Worm (Caenorhabditis elegans) whole organism, early embryonic: ENCODE data around the gene Y48A5A.1.

ENCODE experiments used
- B0310.2 ChIP-seq: sonication (generic microtip); optimal IDR thresholded peaks from 2 replicates; lab custom pipeline; 2016; ENCODE audit warnings: mild to moderate bottlenecking, missing genetic modification characterization, missing compliant biosample characterization
- F13C5.2 ChIP-seq: sonication (generic microtip); optimal IDR thresholded peaks from 2 replicates; lab custom pipeline; 2017; ENCODE audit warnings: mild to moderate bottlenecking, missing genetic modification characterization, inconsistent platforms, missing compliant biosample characterization
- aly-1 ChIP-seq: sonication (generic microtip); optimal IDR thresholded peaks from 2 replicates; lab custom pipeline; 2016; ENCODE audit warnings: missing genetic modification characterization, missing compliant biosample characterization
- ama-1 ChIP-seq: fragments of 150-350 bp; optimal IDR thresholded peaks from 2 replicates; lab custom pipeline; 2014
- ceh-13 ChIP-seq: fragments of 200-800 bp; sonication (Bioruptor generic); optimal IDR thresholded peaks from 2 replicates; lab custom pipeline; 2018; ENCODE audit warnings: mild to moderate bottlenecking, missing genetic modification characterization, missing compliant biosample characterization
- flt-1 ChIP-seq: fragments of 200-800 bp; sonication (Bioruptor generic); IDR thresholded peaks from 2 replicates; pipeline ENCODE4 v1.3.6; 2022; ENCODE audit warnings: missing genetic modification characterization, missing compliant biosample characterization
- sea-1 ChIP-seq: fragments of 200-800 bp; sonication (Bioruptor generic); conservative IDR thresholded peaks from 2 replicates; pipeline ENCODE4 v1.3.6; 2022; ENCODE audit warnings: missing genetic modification characterization, missing compliant biosample characterization
- tbx-37 ChIP-seq: fragments of 200-800 bp; sonication (Bioruptor generic); conservative IDR thresholded peaks from 2 replicates; pipeline ENCODE4 v1.3.6; 2022; ENCODE audit warnings: missing genetic modification reagents, missing genetic modification characterization, missing compliant biosample characterization
- tra-4 ChIP-seq: sonication (generic microtip); optimal IDR thresholded peaks from 2 replicates; lab custom pipeline; 2017; ENCODE audit warnings: missing genetic modification characterization, missing compliant biosample characterization

- TF ChIP-seq ama-1 (lab: Kevin White, UChicago) (no peak), flt-1 (GFP tag; lab: Robert Waterston, UW) (no peak), tbx-37 (GFP tag; lab: Robert Waterston, UW) (no peak), sea-1 (GFP tag; lab: Robert Waterston, UW) (no peak), B0310.2 (no peak), F13C5.2 (tag; lab: Kevin White, UChicago) (no peak), aly-1 (tag; lab: Kevin White, UChicago) (no peak), tra-4 (tag; lab: Kevin White, UChicago) (no peak), ceh-13 (no peak)
Observed at ce11 chrIV:1997762-1998161, 32.5 kb downstream of the Y48A5A.1 start.
